Fruit fly (Drosophila melanogaster) whole organism, embryonic: Measurements from ENCODE around the gene CG43072.

Source experiments
- Blimp-1 ChIP-seq: fragments of 200-800 bp; sonication (Bioruptor generic); optimal IDR thresholded peaks from 3 replicates; lab custom pipeline; 2018; ENCODE audit warnings: missing biosample characterization, missing genetic modification characterization, mild to moderate bottlenecking, moderate library complexity, missing genetic modification reagents
- CG10462 ChIP-seq: fragments of 200-800 bp; sonication (Bioruptor generic); optimal IDR thresholded peaks from 2 replicates; lab custom pipeline; 2016; ENCODE audit warnings: missing biosample characterization, missing genetic modification characterization
- CG10959 ChIP-seq: fragments of 200-800 bp; sonication (Bioruptor generic); IDR thresholded peaks from 2 replicates; pipeline ENCODE4 v1.3.6; 2022; ENCODE audit warnings: missing biosample characterization, missing genetic modification characterization
- CG12219 ChIP-seq: fragments of 200-800 bp; sonication (Bioruptor generic); optimal IDR thresholded peaks from 3 replicates; lab custom pipeline; 2018; ENCODE audit warnings: missing biosample characterization, mild to moderate bottlenecking, missing genetic modification characterization
- CG12299 ChIP-seq: fragments of 200-800 bp; sonication (Bioruptor generic); optimal IDR thresholded peaks from 2 replicates; lab custom pipeline; 2018; ENCODE audit warnings: missing biosample characterization, mild to moderate bottlenecking, missing genetic modification characterization
- CG13775 ChIP-seq: fragments of 200-800 bp; sonication (Bioruptor generic); optimal IDR thresholded peaks from 3 replicates; lab custom pipeline; 2017; ENCODE audit warnings: missing biosample characterization, mild to moderate bottlenecking, missing genetic modification characterization
- CG31365 ChIP-seq: fragments of 200-800 bp; sonication (Bioruptor generic); optimal IDR thresholded peaks from 2 replicates; lab custom pipeline; 2018; ENCODE audit warnings: missing biosample characterization, mild to moderate bottlenecking, missing genetic modification characterization
- CG32772 ChIP-seq: fragments of 200-800 bp; sonication (Bioruptor generic); IDR thresholded peaks from 2 replicates; pipeline ENCODE4 v1.3.6; 2022; ENCODE audit warnings: missing biosample characterization, missing genetic modification characterization
- CG3281 ChIP-seq: fragments of 200-800 bp; sonication (Bioruptor generic); optimal IDR thresholded peaks from 3 replicates; lab custom pipeline; 2017; ENCODE audit warnings: missing biosample characterization, mild to moderate bottlenecking, missing genetic modification characterization
- CG4424 ChIP-seq: fragments of 200-800 bp; sonication (Bioruptor generic); optimal IDR thresholded peaks from 3 replicates; lab custom pipeline; 2016; ENCODE audit warnings: missing biosample characterization, missing genetic modification characterization
- CG4854 ChIP-seq: fragments of 200-800 bp; sonication (Bioruptor generic); optimal IDR thresholded peaks from 2 replicates; lab custom pipeline; 2016; ENCODE audit warnings: missing biosample characterization, missing genetic modification characterization, inconsistent platforms
- CG6689 ChIP-seq: fragments of 200-800 bp; sonication (Bioruptor generic); IDR thresholded peaks from 2 replicates; pipeline ENCODE4 v1.3.6; 2022; ENCODE audit warnings: missing biosample characterization, missing genetic modification characterization
- CG8089 ChIP-seq: fragments of 200-800 bp; sonication (Bioruptor generic); optimal IDR thresholded peaks from 3 replicates; lab custom pipeline; 2016; ENCODE audit warnings: missing biosample characterization, missing genetic modification characterization
- Chrac-16 ChIP-seq: fragments of 200-800 bp; sonication (Bioruptor generic); optimal IDR thresholded peaks from 3 replicates; lab custom pipeline; 2016; ENCODE audit warnings: missing biosample characterization, missing genetic modification characterization
- Hr39 ChIP-seq: fragments of >200 bp; optimal IDR thresholded peaks from 2 replicates; lab custom pipeline; 2017
- Hr78 ChIP-seq, 2 experiments: fragments of 200-800 bp in 1 of 2; fragments of >200 bp in 1 of 2; sonication (Bioruptor generic) in 1 of 2; optimal IDR thresholded peaks; 2 replicates each; lab custom pipeline; 2017 to 2019; ENCODE audit warnings: missing biosample characterization in 2 of 2, missing genetic modification characterization in 2 of 2, mild to moderate bottlenecking in 1 of 2, moderate library complexity in 1 of 2
- Meics ChIP-seq: fragments of 200-800 bp; sonication (Bioruptor generic); optimal IDR thresholded peaks from 2 replicates; lab custom pipeline; 2017; ENCODE audit warnings: missing biosample characterization, mild to moderate bottlenecking, missing genetic modification characterization
- Neu2 ChIP-seq: fragments of 200-800 bp; sonication (Bioruptor generic); optimal IDR thresholded peaks from 3 replicates; lab custom pipeline; 2016; ENCODE audit warnings: missing biosample characterization, missing genetic modification characterization, borderline replicate concordance
- NfI ChIP-seq: fragments of 200-800 bp; sonication (Bioruptor generic); optimal IDR thresholded peaks from 3 replicates; lab custom pipeline; 2018; ENCODE audit warnings: missing biosample characterization, mild to moderate bottlenecking, missing genetic modification characterization, moderate library complexity
- Pdp1 ChIP-seq, 2 experiments: fragments of 200-800 bp; sonication (Bioruptor generic); optimal IDR thresholded peaks; 3 replicates each; lab custom pipeline; 2016; ENCODE audit warnings: missing biosample characterization in 2 of 2, missing genetic modification characterization in 2 of 2, mild to moderate bottlenecking in 1 of 2, moderate library complexity in 1 of 2
- Sin3A ChIP-seq: fragments of >200 bp; optimal IDR thresholded peaks from 2 replicates; lab custom pipeline; 2018
- Sox102F ChIP-seq: fragments of 200-800 bp; sonication (Bioruptor generic); optimal IDR thresholded peaks from 2 replicates; lab custom pipeline; 2018; ENCODE audit warnings: missing biosample characterization, mild to moderate bottlenecking, missing genetic modification characterization, moderate library complexity
- Xrp1 ChIP-seq: fragments of 200-800 bp; sonication (Bioruptor generic); IDR thresholded peaks from 2 replicates; pipeline ENCODE4 v1.3.6; 2022; ENCODE audit warnings: missing biosample characterization, missing genetic modification characterization
- YL-1 ChIP-seq: fragments of 200-800 bp; sonication (Bioruptor generic); optimal IDR thresholded peaks from 3 replicates; lab custom pipeline; 2017; ENCODE audit warnings: missing biosample characterization, mild to moderate bottlenecking, missing genetic modification characterization
- abd-A ChIP-seq: fragments of 200-800 bp; sonication (Bioruptor generic); optimal IDR thresholded peaks from 3 replicates; lab custom pipeline; 2019; ENCODE audit warnings: missing biosample characterization, mild to moderate bottlenecking, missing genetic modification characterization, moderate library complexity
- cato ChIP-seq: fragments of 200-800 bp; sonication (Bioruptor generic); optimal IDR thresholded peaks from 2 replicates; lab custom pipeline; 2016; ENCODE audit warnings: missing biosample characterization, missing genetic modification characterization, borderline replicate concordance
- crol ChIP-seq: fragments of 200-800 bp; sonication (Bioruptor generic); IDR thresholded peaks from 2 replicates; pipeline ENCODE4 v1.3.6; 2022; ENCODE audit warnings: missing biosample characterization, missing genetic modification characterization
- dpn ChIP-seq, 2 experiments: fragments of 200-800 bp; sonication (Bioruptor generic); optimal IDR thresholded peaks; 3 replicates each; lab custom pipeline; 2016; ENCODE audit warnings: missing biosample characterization in 2 of 2, missing genetic modification characterization in 2 of 2
- gem ChIP-seq: fragments of 200-800 bp; sonication (Bioruptor generic); optimal IDR thresholded peaks from 2 replicates; lab custom pipeline; 2019; ENCODE audit warnings: missing biosample characterization, mild to moderate bottlenecking, missing genetic modification characterization, moderate library complexity
- gro ChIP-seq: fragments of 200-800 bp; sonication (Bioruptor generic); optimal IDR thresholded peaks from 2 replicates; lab custom pipeline; 2016; ENCODE audit warnings: missing biosample characterization, missing genetic modification characterization
- ken ChIP-seq: fragments of 200-800 bp; sonication (Bioruptor generic); IDR thresholded peaks from 3 replicates; pipeline ENCODE4 v1.3.6; 2022; ENCODE audit warnings: missing biosample characterization, missing genetic modification characterization
- kni ChIP-seq: fragments of 200-800 bp; sonication (Bioruptor generic); optimal IDR thresholded peaks from 3 replicates; lab custom pipeline; 2017; ENCODE audit warnings: mild to moderate bottlenecking, missing biosample characterization, missing genetic modification reagents, missing genetic modification characterization
- mam ChIP-seq: fragments of 200-800 bp; sonication (Bioruptor generic); optimal IDR thresholded peaks from 3 replicates; lab custom pipeline; 2016; ENCODE audit warnings: missing biosample characterization, missing genetic modification characterization
- nom ChIP-seq: fragments of 200-800 bp; sonication (Bioruptor generic); optimal IDR thresholded peaks from 2 replicates; lab custom pipeline; 2017; ENCODE audit warnings: missing biosample characterization, missing genetic modification characterization, mild to moderate bottlenecking, moderate library complexity, missing genetic modification reagents
- org-1 ChIP-seq: fragments of 200-800 bp; sonication (Bioruptor generic); optimal IDR thresholded peaks from 2 replicates; lab custom pipeline; 2017; ENCODE audit warnings: missing biosample characterization, missing genetic modification characterization
- prd ChIP-seq, 3 experiments: fragments of >200 bp in 2 of 3; fragments of 200-800 bp in 1 of 3; sonication (Bioruptor generic) in 1 of 3; optimal IDR thresholded peaks in 2 of 3; IDR thresholded peaks in 1 of 3; 2 replicates in 2 of 3; 3 replicates in 1 of 3; pipeline versions ENCODE4 v1.3.6 to Lab custom; 2017 to 2022; ENCODE audit warnings: missing biosample characterization in 1 of 3, missing genetic modification characterization in 1 of 3
- sd ChIP-seq: fragments of 200-800 bp; sonication (Bioruptor generic); optimal IDR thresholded peaks from 3 replicates; lab custom pipeline; 2018; ENCODE audit warnings: missing biosample characterization, mild to moderate bottlenecking, missing genetic modification characterization, moderate library complexity
- sens ChIP-seq: fragments of 200-800 bp; sonication (Bioruptor generic); peaks from one replicate; lab custom pipeline; 2016; ENCODE audit warnings: missing biosample characterization, missing genetic modification characterization
- zf30C ChIP-seq: fragments of 200-800 bp; sonication (Bioruptor generic); optimal IDR thresholded peaks from 3 replicates; lab custom pipeline; 2018; ENCODE audit warnings: missing biosample characterization, mild to moderate bottlenecking, missing genetic modification characterization
- zfh1 ChIP-seq: fragments of 200-800 bp; sonication (Bioruptor generic); IDR thresholded peaks from 3 replicates; pipeline ENCODE4 v1.3.6; 2022; ENCODE audit warnings: missing biosample characterization, missing genetic modification characterization

Gene CG43072

DNA sequence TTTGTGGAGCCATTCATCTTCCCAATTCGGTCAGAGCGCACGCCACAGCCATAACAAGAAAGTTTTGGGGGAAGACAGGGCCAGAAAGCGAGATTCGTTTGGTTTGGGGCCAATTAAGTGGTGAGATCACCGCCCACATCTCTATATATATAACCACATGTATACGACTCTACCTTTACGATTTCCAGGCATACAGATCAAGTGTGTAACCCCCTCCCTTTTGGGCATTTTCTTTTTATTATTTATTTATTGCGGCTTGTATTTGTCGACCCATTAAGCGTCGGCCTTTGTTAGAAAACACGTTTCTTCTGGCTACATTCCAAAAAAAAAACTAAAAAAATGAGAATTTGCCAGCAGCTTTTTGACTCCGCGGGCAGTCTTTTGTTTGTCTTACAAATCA is 35.7 kb downstream of the CG43072 start (continued):
- TF ChIP-seq sd (peak; percentile 85), gem (no peak), CG12219 (GFP tag; lab: Kevin White, UChicago) (no peak), CG3281 (GFP tag; lab: Kevin White, UChicago) (no peak), kni (GFP tag; lab: Kevin White, UChicago) (peak; percentile 15), CG10959 (GFP tag; lab: Robert Waterston, UW) (no peak), zfh1 (no peak), abd-A (tag; lab: Kevin White, UChicago) (peak; percentile 61), CG31365 (tag; lab: Kevin White, UChicago) (no peak), gro (GFP tag; lab: Kevin White, UChicago) (peak; percentile 39), CG10462 (GFP tag; lab: Kevin White, UChicago) (no peak), CG12299 (no peak), Chrac-16 (no peak), NfI (GFP tag; lab: Kevin White, UChicago) (no peak), sens (GFP tag; lab: Kevin White, UChicago) (no peak), cato (GFP tag; lab: Kevin White, UChicago) (no peak), org-1 (GFP tag; lab: Kevin White, UChicago) (no peak), CG8089 (no peak), mam (GFP tag; lab: Kevin White, UChicago) (no peak), CG13775 (no peak)

DNA sequence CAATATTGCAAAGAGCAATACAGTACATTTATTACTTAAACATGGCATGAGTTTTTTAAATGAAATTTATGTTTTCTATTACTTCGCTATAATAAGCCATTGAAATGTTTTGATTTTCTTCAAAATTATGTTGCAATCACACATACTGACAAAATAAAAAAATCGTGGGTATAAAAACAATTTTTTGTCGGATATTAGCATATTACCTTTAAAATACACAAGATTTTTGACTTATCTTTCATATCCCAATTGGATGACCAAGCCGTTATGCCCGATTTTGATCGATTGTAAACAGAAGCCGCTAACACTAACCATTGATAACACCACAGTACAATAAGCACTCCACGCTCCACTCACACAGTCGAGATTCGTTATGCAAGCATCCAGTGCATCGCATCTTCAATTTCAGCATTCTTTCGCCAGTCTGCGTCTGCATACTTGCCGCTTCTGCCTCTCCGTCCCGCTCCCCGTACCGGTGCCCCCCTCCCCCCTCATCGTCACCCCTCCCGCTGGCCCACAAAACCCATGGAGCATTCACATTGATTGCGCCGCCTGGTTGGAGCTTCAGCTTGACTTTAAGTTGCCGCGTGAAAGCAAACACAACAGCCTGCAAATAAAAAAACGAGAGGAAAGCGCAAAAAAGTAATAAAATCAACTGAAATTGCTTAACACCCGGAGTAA is 38.8 kb downstream of the CG43072 start:
- TF ChIP-seq Hr78 (GFP tag; optimal IDR thresholded peaks at IDR 0.05; lab: Kevin White, UChicago) (no peak), zf30C (GFP tag; lab: Kevin White, UChicago) (no peak), ken (GFP tag; lab: Robert Waterston, UW) (0 out of 3 replicates have a peak, but pooled peaks have one; percentile 27), Pdp1 (GFP tag; optimal IDR thresholded peaks at IDR 0.05; lab: Kevin White, UChicago) (no peak), Hr39 (lab: Kevin White, UChicago) (peak; percentile 16), CG32772 (GFP tag; lab: Robert Waterston, UW) (no peak), nom (GFP tag; lab: Kevin White, UChicago) (peak; percentile 14), CG4854 (GFP tag; lab: Kevin White, UChicago) (no peak), Blimp-1 (GFP tag; lab: Kevin White, UChicago) (no peak), crol (GFP tag; lab: Robert Waterston, UW) (peak; percentile 92), CG4424 (no peak), Sin3A (lab: Kevin White, UChicago) (no peak)

DNA sequence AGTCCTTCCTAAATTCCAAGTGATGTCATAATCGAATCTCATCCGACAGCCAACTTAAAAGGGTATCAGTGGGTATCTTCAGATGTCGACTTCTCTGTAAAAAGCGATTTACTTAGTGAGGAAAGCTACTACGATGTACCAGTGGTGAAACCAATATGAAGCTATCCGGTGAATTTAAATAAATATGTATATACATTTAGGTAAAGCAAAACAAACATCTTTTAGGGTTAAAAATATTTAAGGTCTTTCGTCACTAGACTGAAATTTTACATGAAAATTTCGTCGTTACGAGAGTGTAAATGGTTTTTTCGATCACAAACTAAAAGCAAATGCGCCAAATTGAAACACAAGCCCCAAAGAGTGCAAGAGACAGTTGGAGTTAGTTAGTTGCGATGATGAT is 41.2 kb downstream of the CG43072 start:
- no peak for TF ChIP-seq Neu2 (GFP tag; lab: Kevin White, UChicago)
- TF ChIP-seq dpn (GFP tag; optimal IDR thresholded peaks at IDR 0.05; lab: Kevin White, UChicago), result no peak
- no peak for TF ChIP-seq YL-1 (GFP tag; lab: Kevin White, UChicago)
- peak; percentile 18 for TF ChIP-seq Meics (GFP tag; lab: Kevin White, UChicago)
- TF ChIP-seq Xrp1 (GFP tag; lab: Robert Waterston, UW), result 0 out of 2 replicates have a peak, but pooled peaks have one; percentile 12
- TF ChIP-seq prd (optimal IDR thresholded peaks at IDR 0.05; lab: Kevin White, UChicago), result no peak
- TF ChIP-seq prd (GFP tag; IDR thresholded peaks at IDR 0.05; lab: Robert Waterston, UW), result peak; percentile 38; the same call in 1 of the 3 replicates
- TF ChIP-seq Sox102F (GFP tag; lab: Kevin White, UChicago), result peak; percentile 0
- 0 out of 2 replicates have a peak, but pooled peaks have one; percentile 12 for TF ChIP-seq CG6689 (GFP tag; lab: Robert Waterston, UW)
- TF ChIP-seq, all 482 proteins: peak for 5
